Worm (Caenorhabditis elegans) whole organism, L4 larva: ENCODE results near the gene srx-86.

Experiments used
- D1046.2 ChIP-seq: fragments of 200-800 bp; sonication (Bioruptor generic); IDR thresholded peaks from 2 replicates; pipeline ENCODE4 v1.3.6; 2022; ENCODE audit warnings: missing genetic modification characterization, missing compliant biosample characterization
- F26F4.8 ChIP-seq: fragments of 200-800 bp; sonication (Bioruptor generic); conservative IDR thresholded peaks from 2 replicates; pipeline ENCODE4 v1.3.6; 2022; ENCODE audit warnings: missing genetic modification characterization, missing compliant biosample characterization
- F44E2.7 ChIP-seq: fragments of 200-800 bp; sonication (Bioruptor generic); IDR thresholded peaks from 2 replicates; pipeline ENCODE4 v2.1.2; 2022; ENCODE audit warnings: missing genetic modification characterization, missing compliant biosample characterization
- T26A8.4 ChIP-seq: fragments of 200-800 bp; sonication (Bioruptor generic); IDR thresholded peaks from 2 replicates; pipeline ENCODE4 v1.3.6; 2022; ENCODE audit warnings: missing genetic modification characterization, missing compliant biosample characterization
- Y48G9A.11 ChIP-seq: fragments of 200-800 bp; sonication (Bioruptor generic); IDR thresholded peaks from 2 replicates; pipeline ENCODE4 v1.3.6; 2022; ENCODE audit warnings: missing genetic modification reagents, missing genetic modification characterization, missing compliant biosample characterization
- Y5F2A.4 ChIP-seq: fragments of 200-800 bp; sonication (Bioruptor generic); optimal IDR thresholded peaks from 2 replicates; lab custom pipeline; 2018; ENCODE audit warnings: mild to moderate bottlenecking, missing genetic modification characterization, missing compliant biosample characterization
- Y75B8A.6 ChIP-seq: fragments of 200-800 bp; sonication (Bioruptor generic); IDR thresholded peaks from 2 replicates; pipeline ENCODE4 v1.3.6; 2022; ENCODE audit warnings: missing genetic modification reagents, missing genetic modification characterization, missing compliant biosample characterization
- ZK546.5 ChIP-seq, 2 experiments: sonication (generic microtip); optimal IDR thresholded peaks; 2 replicates each; lab custom pipeline; 2017; ENCODE audit warnings: missing biosample characterization in 2 of 2, missing genetic modification characterization in 2 of 2
- aha-1 ChIP-seq: fragments of 150-350 bp; peaks from one replicate; lab custom pipeline; 2014; ENCODE audit warnings: missing biosample characterization, missing genetic modification characterization
- ama-1 ChIP-seq: fragments of 150-350 bp; optimal IDR thresholded peaks from 2 replicates; lab custom pipeline; 2014; ENCODE audit warnings: inconsistent platforms, mixed read lengths
- ceh-28 ChIP-seq: fragments of 150-350 bp; optimal IDR thresholded peaks from 2 replicates; lab custom pipeline; 2014; ENCODE audit warnings: missing biosample characterization, missing genetic modification reagents, missing genetic modification characterization
- cey-2 ChIP-seq: sonication (generic microtip); optimal IDR thresholded peaks from 3 replicates; lab custom pipeline; 2017; ENCODE audit warnings: missing genetic modification characterization, mild to moderate bottlenecking, missing compliant biosample characterization, antibody characterized with exemption, borderline replicate concordance; ENCODE audit not compliant: insufficient read depth
- daf-8 ChIP-seq: fragments of 200-800 bp; sonication (Bioruptor generic); IDR thresholded peaks from 2 replicates; pipeline ENCODE4 v1.3.6; 2022; ENCODE audit warnings: missing genetic modification characterization, missing compliant biosample characterization
- dmd-9 ChIP-seq: fragments of 200-800 bp; sonication (Bioruptor generic); IDR thresholded peaks from 2 replicates; pipeline ENCODE4 v1.3.6; 2022; ENCODE audit warnings: missing genetic modification reagents, missing genetic modification characterization, missing compliant biosample characterization
- dve-1 ChIP-seq: sonication (generic microtip); optimal IDR thresholded peaks from 2 replicates; lab custom pipeline; 2017; ENCODE audit warnings: antibody characterized with exemption, mild to moderate bottlenecking, missing genetic modification characterization, missing compliant biosample characterization; ENCODE audit not compliant: insufficient read depth
- egl-43 ChIP-seq: fragments of 200-800 bp; sonication (Bioruptor generic); IDR thresholded peaks from 2 replicates; pipeline ENCODE4 v1.3.6; 2022; ENCODE audit warnings: missing genetic modification reagents, missing genetic modification characterization, missing compliant biosample characterization
- hif-1 ChIP-seq, 2 experiments: sonication (generic microtip); optimal IDR thresholded peaks; 2 replicates each; lab custom pipeline; 2016 to 2017; ENCODE audit warnings: missing compliant biosample characterization in 2 of 2, missing genetic modification characterization in 2 of 2, missing genetic modification reagents in 2 of 2, missing genotype in 2 of 2, mild to moderate bottlenecking in 1 of 2
- hlh-11 ChIP-seq: fragments of 200-800 bp; sonication (Bioruptor generic); optimal IDR thresholded peaks from 2 replicates; lab custom pipeline; 2018; ENCODE audit warnings: mild to moderate bottlenecking, missing genetic modification characterization, missing compliant biosample characterization
- lim-7 ChIP-seq: fragments of 200-800 bp; sonication (Bioruptor generic); IDR thresholded peaks from 2 replicates; pipeline ENCODE4 v1.3.6; 2022; ENCODE audit warnings: missing genetic modification characterization, missing compliant biosample characterization
- lin-13 ChIP-seq: fragments of 150-350 bp; optimal IDR thresholded peaks from 2 replicates; lab custom pipeline; 2014; ENCODE audit warnings: missing biosample characterization, missing genetic modification reagents, missing genetic modification characterization
- lin-15B ChIP-seq: fragments of 150-350 bp; sonication (generic microtip); optimal IDR thresholded peaks from 3 replicates; lab custom pipeline; 2014; ENCODE audit warnings: missing biosample characterization, missing genetic modification characterization
- lir-3 ChIP-seq: sonication (generic microtip); optimal IDR thresholded peaks from 2 replicates; lab custom pipeline; 2016; ENCODE audit warnings: mild to moderate bottlenecking, missing genetic modification characterization, missing compliant biosample characterization
- madf-5 ChIP-seq, 2 experiments: fragments of 200-800 bp; sonication (Bioruptor generic); IDR thresholded peaks; 2 replicates each; pipeline ENCODE4 v1.3.6; 2022; ENCODE audit warnings: missing compliant biosample characterization in 2 of 2, missing genetic modification characterization in 2 of 2
- madf-9 ChIP-seq: fragments of 200-800 bp; sonication (Bioruptor generic); conservative IDR thresholded peaks from 2 replicates; pipeline ENCODE4 v1.3.6; 2022; ENCODE audit warnings: missing genetic modification reagents, missing genetic modification characterization, missing compliant biosample characterization
- mdt-29 ChIP-seq: fragments of 200-800 bp; sonication (Bioruptor generic); IDR thresholded peaks from 2 replicates; pipeline ENCODE4 v1.3.6; 2022; ENCODE audit warnings: missing genetic modification reagents, missing genetic modification characterization, missing compliant biosample characterization
- mxl-3 ChIP-seq: fragments of 200-800 bp; sonication (Bioruptor generic); optimal IDR thresholded peaks from 2 replicates; lab custom pipeline; 2018; ENCODE audit warnings: mild to moderate bottlenecking, missing genetic modification characterization, missing compliant biosample characterization
- nhr-10 ChIP-seq: fragments of 150-350 bp; optimal IDR thresholded peaks from 2 replicates; lab custom pipeline; 2014; ENCODE audit warnings: missing biosample characterization, missing genetic modification characterization
- nhr-102 ChIP-seq: sonication (generic microtip); optimal IDR thresholded peaks from 2 replicates; lab custom pipeline; 2016; ENCODE audit warnings: mild to moderate bottlenecking, missing genetic modification characterization, moderate library complexity, missing compliant biosample characterization
- nhr-41 ChIP-seq: fragments of 200-800 bp; sonication (Bioruptor generic); IDR thresholded peaks from 2 replicates; pipeline ENCODE4 v1.3.6; 2022; ENCODE audit warnings: missing genetic modification reagents, missing genetic modification characterization, missing compliant biosample characterization
- nhr-6 ChIP-seq: fragments of 150-350 bp; optimal IDR thresholded peaks from 2 replicates; lab custom pipeline; 2014; ENCODE audit warnings: missing biosample characterization, missing genetic modification characterization
- nhr-76 ChIP-seq: fragments of 150-350 bp; optimal IDR thresholded peaks from 2 replicates; lab custom pipeline; 2014; ENCODE audit warnings: missing biosample characterization, missing genetic modification characterization
- nhr-77 ChIP-seq: fragments of 150-350 bp; optimal IDR thresholded peaks from 2 replicates; lab custom pipeline; 2014; ENCODE audit warnings: missing biosample characterization, missing genetic modification characterization
- pha-4 ChIP-seq, 2 experiments: fragments of 150-350 bp in 1 of 2; fragments of 200-800 bp in 1 of 2; sonication (Bioruptor generic) in 1 of 2; IDR thresholded peaks in 1 of 2; optimal IDR thresholded peaks in 1 of 2; 2 replicates each; pipeline versions ENCODE4 v1.3.6 to Lab custom; 2014 to 2022; ENCODE audit warnings: missing genetic modification characterization in 2 of 2, missing genetic modification reagents in 2 of 2, missing biosample characterization in 1 of 2, missing compliant biosample characterization in 1 of 2
- php-3 ChIP-seq: fragments of 200-800 bp; sonication (Bioruptor generic); IDR thresholded peaks from 2 replicates; pipeline ENCODE4 v1.3.6; 2022; ENCODE audit warnings: missing genetic modification reagents, missing genetic modification characterization, missing compliant biosample characterization
- pqm-1 ChIP-seq: sonication (generic microtip); optimal IDR thresholded peaks from 2 replicates; lab custom pipeline; 2017; ENCODE audit warnings: missing biosample characterization, missing genetic modification characterization
- rbr-2 ChIP-seq: sonication (generic microtip); optimal IDR thresholded peaks from 2 replicates; lab custom pipeline; 2016; ENCODE audit warnings: missing genotype, missing genetic modification characterization, missing compliant biosample characterization
- saeg-2 ChIP-seq: fragments of 200-800 bp; sonication (Bioruptor generic); IDR thresholded peaks from 2 replicates; pipeline ENCODE4 v1.3.6; 2022; ENCODE audit warnings: missing genetic modification reagents, missing genetic modification characterization, missing compliant biosample characterization
- sdz-12 ChIP-seq: fragments of 200-800 bp; sonication (Bioruptor generic); optimal IDR thresholded peaks from 2 replicates; lab custom pipeline; 2018; ENCODE audit warnings: mild to moderate bottlenecking, missing genetic modification characterization, missing compliant biosample characterization
- skn-1 ChIP-seq: fragments of 150-350 bp; optimal IDR thresholded peaks from 2 replicates; lab custom pipeline; 2014; ENCODE audit warnings: missing biosample characterization, missing genetic modification characterization
- snpc-1.2 ChIP-seq: fragments of 200-800 bp; sonication (Bioruptor generic); IDR thresholded peaks from 2 replicates; pipeline ENCODE4 v1.3.6; 2022; ENCODE audit warnings: missing genetic modification reagents, missing genetic modification characterization, missing compliant biosample characterization
- snpc-4 ChIP-seq: fragments of 150-350 bp; optimal IDR thresholded peaks from 2 replicates; lab custom pipeline; 2014; ENCODE audit warnings: missing biosample characterization, missing genetic modification characterization
- spr-3 ChIP-seq: fragments of 200-800 bp; sonication (Bioruptor generic); optimal IDR thresholded peaks from 2 replicates; lab custom pipeline; 2018; ENCODE audit warnings: mild to moderate bottlenecking, missing genetic modification characterization, missing compliant biosample characterization
- tag-97 ChIP-seq: fragments of 200-800 bp; sonication (Bioruptor generic); IDR thresholded peaks from 2 replicates; pipeline ENCODE4 v1.3.6; 2022; ENCODE audit warnings: missing genetic modification characterization, missing compliant biosample characterization
- tra-1 ChIP-seq: fragments of 200-800 bp; sonication (Bioruptor generic); IDR thresholded peaks from 2 replicates; pipeline ENCODE4 v1.3.6; 2022; ENCODE audit warnings: missing genetic modification reagents, missing genetic modification characterization, missing compliant biosample characterization
- unc-130 ChIP-seq: sonication (generic microtip); optimal IDR thresholded peaks from 2 replicates; lab custom pipeline; 2016; ENCODE audit warnings: missing genetic modification reagents, missing genetic modification characterization, missing compliant biosample characterization
- unc-39 ChIP-seq: sonication (generic microtip); optimal IDR thresholded peaks from 2 replicates; lab custom pipeline; 2017; ENCODE audit warnings: missing biosample characterization, missing genetic modification characterization
- unc-62 ChIP-seq, 3 experiments: fragments of 150-350 bp in 1 of 3; sonication (generic microtip); optimal IDR thresholded peaks in 2 of 3; peaks in 1 of 3; 1 replicate in 1 of 3; 2 replicates in 2 of 3; lab custom pipeline; 2014 to 2017; ENCODE audit warnings: missing biosample characterization in 3 of 3, missing genetic modification characterization in 3 of 3, missing genetic modification reagents in 3 of 3, missing genotype in 1 of 3
- zag-1 ChIP-seq: fragments of 150-350 bp; optimal IDR thresholded peaks from 2 replicates; lab custom pipeline; 2014; ENCODE audit warnings: missing biosample characterization, missing genetic modification characterization
- zfp-2 ChIP-seq: sonication (generic microtip); optimal IDR thresholded peaks from 2 replicates; lab custom pipeline; 2016; ENCODE audit warnings: mild to moderate bottlenecking, missing genetic modification characterization, missing compliant biosample characterization
- zip-11 ChIP-seq: fragments of 200-800 bp; sonication (Bioruptor generic); IDR thresholded peaks from 2 replicates; pipeline ENCODE4 v1.3.6; 2022; ENCODE audit warnings: missing genetic modification characterization, missing compliant biosample characterization

srx-86 gene

DNA sequence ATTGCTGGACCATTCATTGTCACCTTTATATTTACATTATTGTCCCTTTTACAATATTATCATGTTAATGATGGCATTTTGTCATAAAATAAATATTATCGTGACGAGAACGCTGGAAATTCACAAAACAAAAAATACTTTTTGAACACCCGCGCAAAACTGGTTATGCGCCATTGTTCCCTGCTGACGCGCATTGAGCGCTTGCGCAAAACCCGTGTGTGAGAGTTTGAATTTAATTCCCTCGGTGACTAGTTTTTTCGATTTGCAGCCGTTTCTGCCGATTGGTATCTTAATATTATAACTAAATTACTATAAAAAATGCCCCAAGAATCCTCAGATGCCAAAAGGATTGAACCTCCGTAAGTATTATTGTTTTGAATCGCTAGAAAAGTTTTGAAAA, 41.3 kb upstream of the srx-86 start, which contains the start of gene pafo-1 (continued):
- TF ChIP-seq D1046.2 (GFP tag; lab: Robert Waterston, UW), result 0 out of 2 replicates have a peak, but pooled peaks have one; percentile 31
- peak; percentile 82 for TF ChIP-seq mdt-29 (GFP tag; lab: Robert Waterston, UW)
- no peak for TF ChIP-seq pha-4 (GFP tag; IDR thresholded peaks at IDR 0.05; lab: Robert Waterston, UW)
- TF ChIP-seq pha-4 (tag; optimal IDR thresholded peaks at IDR 0.05; lab: Kevin White, UChicago), result no peak
- TF ChIP-seq nhr-41, result no peak
- TF ChIP-seq aha-1 (tag; lab: Kevin White, UChicago), result peak; percentile 96
- no peak for TF ChIP-seq madf-5 (GFP tag; IDR thresholded peaks at IDR 0.05; lab: Robert Waterston, UW)
- peak; percentile 91 for TF ChIP-seq nhr-102 (tag; lab: Kevin White, UChicago)
- TF ChIP-seq nhr-77 (tag; lab: Kevin White, UChicago), result peak; percentile 54
- TF ChIP-seq nhr-10, result no peak
- TF ChIP-seq tag-97 (GFP tag; lab: Robert Waterston, UW), result no peak
- no peak for TF ChIP-seq Y5F2A.4 (GFP tag; lab: Kevin White, UChicago)
- no peak for TF ChIP-seq F26F4.8 (GFP tag; lab: Robert Waterston, UW)
- TF ChIP-seq madf-9 (GFP tag; lab: Robert Waterston, UW), result peak; percentile 46; the same call in 1 of the 2 replicates
- TF ChIP-seq Y75B8A.6, result no peak
- peak; percentile 80 for TF ChIP-seq rbr-2
- no peak for TF ChIP-seq lir-3
- TF ChIP-seq lim-7 (GFP tag; lab: Robert Waterston, UW), result 0 out of 2 replicates have a peak, but pooled peaks have one; percentile 9
- peak; percentile 88 for TF ChIP-seq nhr-6 (tag; lab: Kevin White, UChicago)
- TF ChIP-seq hlh-11 (tag; lab: Kevin White, UChicago), result peak; percentile 85
- TF ChIP-seq F44E2.7 (GFP tag; lab: Robert Waterston, UW), result no peak
- TF ChIP-seq dmd-9 (GFP tag; lab: Robert Waterston, UW), result no peak
- no peak for TF ChIP-seq zfp-2
- TF ChIP-seq lin-13 (GFP tag; lab: Kevin White, UChicago), result peak; percentile 75
- TF ChIP-seq unc-62 (GFP tag; optimal IDR thresholded peaks at IDR 0.05 in 1 of 2; lab: Kevin White, UChicago), result peak in 1 of 2 experiments; percentile 72
- TF ChIP-seq unc-62 (tag; optimal IDR thresholded peaks at IDR 0.05; lab: Kevin White, UChicago), result no peak
- 0 out of 2 replicates have a peak, but pooled peaks have one; percentile 46 for TF ChIP-seq egl-43 (GFP tag; lab: Robert Waterston, UW)
- no peak for TF ChIP-seq nhr-76 (tag; lab: Kevin White, UChicago)
- TF ChIP-seq lin-15B (tag; lab: Kevin White, UChicago), result peak; percentile 9
- TF ChIP-seq zip-11 (GFP tag; lab: Robert Waterston, UW), result no peak
- no peak for TF ChIP-seq ceh-28
- peak; percentile 72 for TF ChIP-seq php-3 (GFP tag; lab: Robert Waterston, UW)
- 0 out of 2 replicates have a peak, but pooled peaks have one; percentile 39 for TF ChIP-seq saeg-2 (GFP tag; lab: Robert Waterston, UW)
- TF ChIP-seq Y48G9A.11, result 0 out of 2 replicates have a peak, but pooled peaks have one; percentile 27
- TF ChIP-seq spr-3, result peak; percentile 39
- TF ChIP-seq unc-39, result no peak
- TF ChIP-seq mxl-3 (GFP tag; lab: Kevin White, UChicago), result peak; percentile 47
- no peak for TF ChIP-seq cey-2 (tag; lab: Kevin White, UChicago)
- TF ChIP-seq ama-1 (lab: Kevin White, UChicago), result no peak
- no peak for TF ChIP-seq unc-130 (GFP tag; lab: Kevin White, UChicago)
- TF ChIP-seq dve-1 (tag; lab: Kevin White, UChicago), result peak; percentile 81
- no peak for TF ChIP-seq ZK546.5 (tag; optimal IDR thresholded peaks at IDR 0.05; lab: Kevin White, UChicago)
- TF ChIP-seq hif-1 (tag; optimal IDR thresholded peaks at IDR 0.05; lab: Kevin White, UChicago), result peak in 1 of 2 experiments; percentile 45
- peak; percentile 90 for TF ChIP-seq T26A8.4 (GFP tag; lab: Robert Waterston, UW)
- TF ChIP-seq snpc-4 (tag; lab: Kevin White, UChicago), result no peak
- no peak for TF ChIP-seq sdz-12 (GFP tag; lab: Kevin White, UChicago)
- TF ChIP-seq zag-1 (tag; lab: Kevin White, UChicago), result no peak
- no peak for TF ChIP-seq daf-8
- TF ChIP-seq snpc-1.2 (GFP tag; lab: Robert Waterston, UW), result no peak
- no peak for TF ChIP-seq skn-1 (tag; lab: Kevin White, UChicago)
- no peak for TF ChIP-seq pqm-1 (tag; lab: Kevin White, UChicago)
- TF ChIP-seq tra-1 (GFP tag; lab: Robert Waterston, UW), result no peak; the same call in 1 of the 2 replicates
